Worm (Caenorhabditis elegans) whole organism, young adult: ENCODE results near the gene C17B7.8.

Experiments
- B0035.1 ChIP-seq: sonication (generic microtip); optimal IDR thresholded peaks from 2 replicates; lab custom pipeline; 2016; ENCODE audit warnings: missing genetic modification characterization, mild to moderate bottlenecking, missing compliant biosample characterization, missing genotype, missing genetic modification reagents
- B0336.3 ChIP-seq: fragments of 200-800 bp; sonication (Bioruptor generic); IDR thresholded peaks from 2 replicates; pipeline ENCODE4 v1.3.6; 2022; ENCODE audit warnings: missing genetic modification characterization, missing compliant biosample characterization
- C17E4.6 ChIP-seq: fragments of 200-800 bp; sonication (Bioruptor generic); IDR thresholded peaks from 2 replicates; pipeline ENCODE4 v1.3.6; 2022; ENCODE audit warnings: missing genetic modification reagents, missing genetic modification characterization, missing compliant biosample characterization
- F10E7.11 ChIP-seq: sonication (generic microtip); optimal IDR thresholded peaks from 2 replicates; lab custom pipeline; 2017; ENCODE audit warnings: mild to moderate bottlenecking, missing genetic modification characterization, moderate library complexity, missing compliant biosample characterization
- F37B4.10 ChIP-seq: fragments of 200-800 bp; sonication (Bioruptor generic); IDR thresholded peaks from 2 replicates; pipeline ENCODE4 v1.3.6; 2022; ENCODE audit warnings: missing genetic modification characterization, missing compliant biosample characterization
- F49E8.2 ChIP-seq: sonication (generic microtip); optimal IDR thresholded peaks from 3 replicates; lab custom pipeline; 2017; ENCODE audit warnings: missing genetic modification characterization, mild to moderate bottlenecking, missing compliant biosample characterization, antibody characterized with exemption, moderate library complexity; ENCODE audit not compliant: insufficient read depth
- F52B5.7 ChIP-seq: sonication (generic microtip); optimal IDR thresholded peaks from 2 replicates; lab custom pipeline; 2016; ENCODE audit warnings: mild to moderate bottlenecking, missing genetic modification characterization, missing compliant biosample characterization
- K11D2.4 ChIP-seq: fragments of 200-800 bp; sonication (Bioruptor generic); IDR thresholded peaks from 2 replicates; pipeline ENCODE4 v1.3.6; 2022; ENCODE audit warnings: missing genetic modification reagents, missing genetic modification characterization, missing compliant biosample characterization
- T26A5.8 ChIP-seq: sonication (generic microtip); optimal IDR thresholded peaks from 2 replicates; lab custom pipeline; 2016; ENCODE audit warnings: missing genetic modification characterization, missing compliant biosample characterization
- Y53F4B.3 ChIP-seq: fragments of 200-800 bp; sonication (Bioruptor generic); IDR thresholded peaks from 2 replicates; pipeline ENCODE4 v1.3.6; 2022; ENCODE audit warnings: missing genetic modification reagents, missing genetic modification characterization, missing compliant biosample characterization
- Y79H2A.3 ChIP-seq: fragments of 200-800 bp; sonication (Bioruptor generic); conservative IDR thresholded peaks from 2 replicates; pipeline ENCODE4 v1.3.6; 2022; ENCODE audit warnings: missing genetic modification reagents, missing genetic modification characterization, missing compliant biosample characterization
- ama-1 ChIP-seq, 3 experiments: fragments of 150-350 bp in 1 of 3; sonication (generic microtip) in 2 of 3; optimal IDR thresholded peaks; 2 replicates each; lab custom pipeline; 2014 to 2018; ENCODE audit warnings: missing biosample characterization in 2 of 3, missing genetic modification characterization in 2 of 3, missing genetic modification reagents in 2 of 3
- athp-1 ChIP-seq: sonication (generic microtip); optimal IDR thresholded peaks from 2 replicates; lab custom pipeline; 2017; ENCODE audit warnings: mild to moderate bottlenecking, missing genetic modification characterization, missing compliant biosample characterization
- attf-6 ChIP-seq: fragments of 200-800 bp; sonication (Bioruptor generic); IDR thresholded peaks from 2 replicates; pipeline ENCODE4 v1.3.6; 2022; ENCODE audit warnings: missing genetic modification reagents, missing genetic modification characterization, missing compliant biosample characterization
- ceh-100 ChIP-seq: fragments of 200-800 bp; sonication (Bioruptor generic); IDR thresholded peaks from 2 replicates; pipeline ENCODE4 v1.3.6; 2022; ENCODE audit warnings: missing genetic modification reagents, missing genetic modification characterization, missing compliant biosample characterization
- ceh-58 ChIP-seq: fragments of 200-800 bp; sonication (Bioruptor generic); IDR thresholded peaks from 2 replicates; pipeline ENCODE4 v1.3.6; 2022; ENCODE audit warnings: missing genetic modification characterization, missing compliant biosample characterization
- ceh-79 ChIP-seq: sonication (generic microtip); optimal IDR thresholded peaks from 2 replicates; lab custom pipeline; 2017; ENCODE audit warnings: mild to moderate bottlenecking, missing genetic modification characterization, missing compliant biosample characterization
- dox-1 ChIP-seq: fragments of 200-800 bp; sonication (Bioruptor generic); IDR thresholded peaks from 2 replicates; pipeline ENCODE4 v1.3.6; 2022; ENCODE audit warnings: missing genetic modification reagents, missing genetic modification characterization, missing compliant biosample characterization
- efl-1 ChIP-seq: fragments of 150-350 bp; optimal IDR thresholded peaks from 2 replicates; lab custom pipeline; 2014; ENCODE audit warnings: missing biosample characterization, missing genetic modification reagents, missing genetic modification characterization
- egrh-3 ChIP-seq: fragments of 200-800 bp; sonication (Bioruptor generic); IDR thresholded peaks from 2 replicates; pipeline ENCODE4 v1.3.6; 2022; ENCODE audit warnings: missing genetic modification reagents, missing genetic modification characterization, missing compliant biosample characterization
- hlh-12 ChIP-seq: sonication (generic microtip); optimal IDR thresholded peaks from 2 replicates; lab custom pipeline; 2016; ENCODE audit warnings: missing genetic modification characterization, missing compliant biosample characterization
- hmg-1.2 ChIP-seq: fragments of 200-800 bp; sonication (Bioruptor generic); IDR thresholded peaks from 2 replicates; pipeline ENCODE4 v1.3.6; 2022; ENCODE audit warnings: missing genetic modification reagents, missing genetic modification characterization, missing compliant biosample characterization
- hmg-20 ChIP-seq: fragments of 200-800 bp; sonication (Bioruptor generic); IDR thresholded peaks from 2 replicates; pipeline ENCODE4 v1.3.6; 2022; ENCODE audit warnings: missing genetic modification reagents, missing genetic modification characterization, missing compliant biosample characterization
- let-607 ChIP-seq, 2 experiments: fragments of 200-800 bp in 1 of 2; sonication (Bioruptor generic) in 1 of 2; sonication (generic microtip) in 1 of 2; optimal IDR thresholded peaks; 2 replicates each; lab custom pipeline; 2016 to 2018; ENCODE audit warnings: mild to moderate bottlenecking in 2 of 2, missing compliant biosample characterization in 2 of 2, missing genetic modification characterization in 2 of 2, moderate library complexity in 2 of 2, missing genotype in 1 of 2
- madf-3 ChIP-seq: fragments of 200-800 bp; sonication (Bioruptor generic); IDR thresholded peaks from 2 replicates; pipeline ENCODE4 v1.3.6; 2022; ENCODE audit warnings: missing genetic modification reagents, missing genetic modification characterization, missing compliant biosample characterization
- madf-6 ChIP-seq: fragments of 200-800 bp; sonication (Bioruptor generic); IDR thresholded peaks from 2 replicates; pipeline ENCODE4 v1.3.6; 2022; ENCODE audit warnings: missing genetic modification reagents, missing genetic modification characterization, missing compliant biosample characterization
- nfya-2 ChIP-seq: fragments of 200-800 bp; sonication (Bioruptor generic); IDR thresholded peaks from 2 replicates; pipeline ENCODE4 v1.3.6; 2022; ENCODE audit warnings: missing genetic modification reagents, missing genetic modification characterization, missing compliant biosample characterization
- nfyb-1 ChIP-seq: fragments of 200-800 bp; sonication (Bioruptor generic); IDR thresholded peaks from 2 replicates; pipeline ENCODE4 v1.3.6; 2022; ENCODE audit warnings: missing genetic modification reagents, missing genetic modification characterization, missing compliant biosample characterization
- nhr-120 ChIP-seq: fragments of 200-800 bp; sonication (Bioruptor generic); IDR thresholded peaks from 2 replicates; pipeline ENCODE4 v1.3.6; 2022; ENCODE audit warnings: missing genetic modification characterization, missing compliant biosample characterization
- nhr-90 ChIP-seq: sonication (generic microtip); optimal IDR thresholded peaks from 2 replicates; lab custom pipeline; 2016; ENCODE audit warnings: missing genotype, mild to moderate bottlenecking, missing genetic modification characterization, missing compliant biosample characterization
- pbrm-1 ChIP-seq: fragments of 200-800 bp; sonication (Bioruptor generic); IDR thresholded peaks from 2 replicates; pipeline ENCODE4 v1.3.6; 2022; ENCODE audit warnings: missing genetic modification reagents, missing genetic modification characterization, missing compliant biosample characterization
- rpc-1 ChIP-seq, 2 experiments: fragments of 150-350 bp in 1 of 2; sonication (generic microtip) in 1 of 2; optimal IDR thresholded peaks; 2 replicates each; lab custom pipeline; 2014 to 2018; ENCODE audit warnings: missing biosample characterization in 1 of 2, missing genetic modification characterization in 1 of 2, missing genetic modification reagents in 1 of 2, missing genotype in 1 of 2
- snpc-1.3 ChIP-seq: sonication (generic microtip); optimal IDR thresholded peaks from 2 replicates; lab custom pipeline; 2017; ENCODE audit warnings: missing genetic modification characterization, mild to moderate bottlenecking, missing compliant biosample characterization, antibody characterized with exemption, moderate library complexity, missing genotype, missing genetic modification reagents; ENCODE audit not compliant: insufficient read depth
- unc-130 ChIP-seq: sonication (generic microtip); optimal IDR thresholded peaks from 2 replicates; lab custom pipeline; 2016; ENCODE audit warnings: missing genetic modification reagents, missing genetic modification characterization, missing compliant biosample characterization
- xnd-1 ChIP-seq: sonication (generic microtip); optimal IDR thresholded peaks from 2 replicates; lab custom pipeline; 2016; ENCODE audit warnings: missing genotype, missing genetic modification reagents, missing genetic modification characterization, missing compliant biosample characterization
- zim-3 ChIP-seq: sonication (generic microtip); optimal IDR thresholded peaks from 2 replicates; lab custom pipeline; 2017; ENCODE audit warnings: mild to moderate bottlenecking, missing genetic modification characterization, moderate library complexity, missing compliant biosample characterization
- ztf-22 ChIP-seq: fragments of 200-800 bp; sonication (Bioruptor generic); optimal IDR thresholded peaks from 2 replicates; lab custom pipeline; 2018; ENCODE audit warnings: mild to moderate bottlenecking, missing genetic modification characterization, moderate library complexity, missing compliant biosample characterization

Gene C17B7.8

ce11 chrV:3358267-3358666 is 34.2 kb upstream of the C17B7.8 start, which contains the start of gene C04E12.5:
Gene C04E12.5 (plus strand): TSS chrV:3358567.
- TF ChIP-seq ceh-100 (GFP tag; lab: Robert Waterston, UW) (no peak), B0336.3 (GFP tag; lab: Robert Waterston, UW) (no peak), nhr-120 (GFP tag; lab: Robert Waterston, UW) (no peak), ztf-22 (GFP tag; lab: Kevin White, UChicago) (no peak), Y79H2A.3 (GFP tag; lab: Robert Waterston, UW) (no peak), madf-6 (GFP tag; lab: Robert Waterston, UW) (no peak)

ce11 chrV:3357106-3357505 is 33.0 kb upstream of the C17B7.8 start, which contains the start of gene scrm-3:
Gene scrm-3 (minus strand): TSS chrV:3357206.
- TF ChIP-seq egrh-3 (GFP tag; lab: Robert Waterston, UW) (no peak), unc-130 (GFP tag; lab: Kevin White, UChicago) (no peak), hmg-1.2 (peak; percentile 37; the same call in 1 of the 2 replicates), nfyb-1 (GFP tag; lab: Robert Waterston, UW) (no peak), hmg-20 (GFP tag; lab: Robert Waterston, UW) (no peak)
- TF ChIP-seq, all 124 proteins: peak for 1

ce11 chrV:3355544-3355943 is 31.5 kb upstream of the C17B7.8 start:
- no peak for TF ChIP-seq unc-130 (GFP tag; lab: Kevin White, UChicago)
- TF ChIP-seq zim-3 (tag; lab: Kevin White, UChicago), result no peak
- no peak for TF ChIP-seq efl-1 (GFP tag; lab: Kevin White, UChicago)
- TF ChIP-seq athp-1 (tag; lab: Kevin White, UChicago), result no peak
- TF ChIP-seq Y79H2A.3 (GFP tag; lab: Robert Waterston, UW), result no peak
- TF ChIP-seq ama-1 (optimal IDR thresholded peaks at IDR 0.05; lab: Kevin White, UChicago), result no peak
- TF ChIP-seq ama-1 (GFP tag; optimal IDR thresholded peaks at IDR 0.05; lab: Kevin White, UChicago), result no peak
- TF ChIP-seq nfya-2 (GFP tag; lab: Robert Waterston, UW), result no peak
- TF ChIP-seq ceh-79 (tag; lab: Kevin White, UChicago), result no peak
- TF ChIP-seq F49E8.2, result no peak
- TF ChIP-seq xnd-1 (tag; lab: Kevin White, UChicago), result no peak
- TF ChIP-seq dox-1, result no peak
- TF ChIP-seq B0035.1 (tag; lab: Kevin White, UChicago), result no peak

ce11 chrV:3352925-3353324 is 28.8 kb upstream of the C17B7.8 start, which contains the start of gene C17B7.12:
Gene C17B7.12 (plus strand): TSS chrV:3353225.
- TF ChIP-seq K11D2.4 (GFP tag; lab: Robert Waterston, UW) (no peak), F10E7.11 (tag; lab: Kevin White, UChicago) (no peak), let-607 (tag; optimal IDR thresholded peaks at IDR 0.05; lab: Kevin White, UChicago) (no peak), pbrm-1 (no peak), madf-3 (GFP tag; lab: Robert Waterston, UW) (no peak), attf-6 (no peak)

- no peak for TF ChIP-seq let-607 (tag; optimal IDR thresholded peaks at IDR 0.05; lab: Kevin White, UChicago)
- TF ChIP-seq ceh-58 (GFP tag; lab: Robert Waterston, UW), result no peak
- TF ChIP-seq C17E4.6 (GFP tag; lab: Robert Waterston, UW), result no peak
- TF ChIP-seq F52B5.7 (tag; lab: Kevin White, UChicago), result no peak
- no peak for TF ChIP-seq pbrm-1
- no peak for TF ChIP-seq hlh-12 (tag; lab: Kevin White, UChicago)
- no peak for TF ChIP-seq B0336.3 (GFP tag; lab: Robert Waterston, UW)
- no peak for TF ChIP-seq T26A5.8
- no peak for TF ChIP-seq unc-130 (GFP tag; lab: Kevin White, UChicago)
- TF ChIP-seq nhr-90 (tag; lab: Kevin White, UChicago), result no peak
- TF ChIP-seq Y53F4B.3 (GFP tag; lab: Robert Waterston, UW), result no peak
- TF ChIP-seq rpc-1 (optimal IDR thresholded peaks at IDR 0.05; lab: Kevin White, UChicago), result no peak
- TF ChIP-seq rpc-1 (tag; optimal IDR thresholded peaks at IDR 0.05; lab: Kevin White, UChicago), result no peak
- TF ChIP-seq F37B4.10 (GFP tag; lab: Robert Waterston, UW), result no peak
- TF ChIP-seq snpc-1.3, result no peak
- TF ChIP-seq efl-1 (GFP tag; lab: Kevin White, UChicago), result no peak
Measured at ce11 chrV:3351266-3351665, 27.2 kb upstream of the C17B7.8 start, which contains the start of gene str-63. Gene str-63 (plus strand): TSS chrV:3351566.
